Fruit fly (Drosophila melanogaster) whole organism, embryonic: ENCODE data around the gene CG1979.

Experiments
- Abd-B ChIP-seq: fragments of 200-800 bp; sonication (Bioruptor generic); optimal IDR thresholded peaks from 2 replicates; lab custom pipeline; 2018; ENCODE audit warnings: missing biosample characterization, mild to moderate bottlenecking, missing genetic modification characterization, moderate library complexity
- CG10147 ChIP-seq: fragments of 200-800 bp; sonication (Bioruptor generic); optimal IDR thresholded peaks from 2 replicates; lab custom pipeline; 2019; ENCODE audit warnings: missing biosample characterization, mild to moderate bottlenecking, missing genetic modification characterization, moderate library complexity
- CG10209 ChIP-seq: fragments of 200-800 bp; sonication (Bioruptor generic); optimal IDR thresholded peaks from 3 replicates; lab custom pipeline; 2017; ENCODE audit warnings: missing biosample characterization, mild to moderate bottlenecking, missing genetic modification characterization, missing genetic modification reagents
- CG12236 ChIP-seq: fragments of 200-800 bp; sonication (Bioruptor generic); optimal IDR thresholded peaks from 2 replicates; lab custom pipeline; 2016; ENCODE audit warnings: missing biosample characterization, missing genetic modification characterization
- CG12659 ChIP-seq: fragments of 200-800 bp; sonication (Bioruptor generic); optimal IDR thresholded peaks from 3 replicates; lab custom pipeline; 2017; ENCODE audit warnings: mild to moderate bottlenecking, missing biosample characterization, missing genetic modification reagents, missing genetic modification characterization
- CG13624 ChIP-seq: fragments of 200-800 bp; sonication (Bioruptor generic); optimal IDR thresholded peaks from 2 replicates; lab custom pipeline; 2016; ENCODE audit warnings: missing biosample characterization, missing genetic modification characterization
- CG15479 ChIP-seq: fragments of 200-800 bp; sonication (Bioruptor generic); optimal IDR thresholded peaks from 3 replicates; lab custom pipeline; 2019; ENCODE audit warnings: missing biosample characterization, mild to moderate bottlenecking, missing genetic modification characterization, moderate library complexity
- CG1647 ChIP-seq: fragments of 200-800 bp; sonication (Bioruptor generic); optimal IDR thresholded peaks from 3 replicates; lab custom pipeline; 2016; ENCODE audit warnings: missing biosample characterization, missing genetic modification characterization
- CG17328 ChIP-seq: fragments of 200-800 bp; sonication (Bioruptor generic); IDR thresholded peaks from 2 replicates; pipeline ENCODE4 v1.3.6; 2022; ENCODE audit warnings: missing biosample characterization, missing genetic modification characterization
- CG18011 ChIP-seq: fragments of 200-800 bp; sonication (Bioruptor generic); optimal IDR thresholded peaks from 2 replicates; lab custom pipeline; 2017; ENCODE audit warnings: missing biosample characterization, missing genetic modification characterization, mild to moderate bottlenecking, moderate library complexity, missing genotype
- CG33213 ChIP-seq: fragments of 200-800 bp; sonication (Bioruptor generic); optimal IDR thresholded peaks from 3 replicates; lab custom pipeline; 2016; ENCODE audit warnings: missing biosample characterization, missing genetic modification characterization
- CG4854 ChIP-seq: fragments of 200-800 bp; sonication (Bioruptor generic); optimal IDR thresholded peaks from 2 replicates; lab custom pipeline; 2016; ENCODE audit warnings: missing biosample characterization, missing genetic modification characterization, inconsistent platforms
- CG7271 ChIP-seq: fragments of 200-800 bp; sonication (Bioruptor generic); optimal IDR thresholded peaks from 2 replicates; lab custom pipeline; 2018; ENCODE audit warnings: missing biosample characterization, mild to moderate bottlenecking, missing genetic modification characterization, moderate library complexity
- CHES-1-like ChIP-seq: fragments of 200-800 bp; sonication (Bioruptor generic); optimal IDR thresholded peaks from 2 replicates; lab custom pipeline; 2016; ENCODE audit warnings: missing biosample characterization, missing genetic modification characterization
- CTCF ChIP-seq: fragments of 200-800 bp; sonication (Bioruptor generic); optimal IDR thresholded peaks from 2 replicates; lab custom pipeline; 2017; ENCODE audit warnings: missing biosample characterization, mild to moderate bottlenecking, missing genetic modification characterization, moderate library complexity
- E2f1 ChIP-seq: fragments of 200-800 bp; sonication (Bioruptor generic); IDR thresholded peaks from 2 replicates; pipeline ENCODE4 v1.3.6; 2022; ENCODE audit warnings: missing biosample characterization, missing genetic modification characterization
- Ets65A ChIP-seq: fragments of 200-800 bp; sonication (Bioruptor generic); peaks from one replicate; lab custom pipeline; 2016; ENCODE audit warnings: missing biosample characterization, missing genetic modification characterization
- Gsc ChIP-seq: fragments of 200-800 bp; sonication (Bioruptor generic); IDR thresholded peaks from 2 replicates; pipeline ENCODE4 v1.3.6; 2022; ENCODE audit warnings: missing biosample characterization, missing genetic modification characterization
- Gug ChIP-seq: fragments of 200-800 bp; sonication (Bioruptor generic); IDR thresholded peaks from 4 replicates; pipeline ENCODE4 v1.3.6; 2022; ENCODE audit warnings: missing biosample characterization, missing genetic modification characterization
- Jarid2 ChIP-seq: fragments of 200-800 bp; sonication (Bioruptor generic); optimal IDR thresholded peaks from 3 replicates; lab custom pipeline; 2017; ENCODE audit warnings: mild to moderate bottlenecking, missing biosample characterization, missing genetic modification reagents, missing genetic modification characterization
- Opbp ChIP-seq: fragments of 200-800 bp; sonication (Bioruptor generic); IDR thresholded peaks from 3 replicates; pipeline ENCODE4 v1.3.6; 2022; ENCODE audit warnings: missing biosample characterization, missing genetic modification characterization; ENCODE audit not compliant: partially characterized antibody
- Side ChIP-seq: fragments of 200-800 bp; sonication (Bioruptor generic); optimal IDR thresholded peaks from 2 replicates; lab custom pipeline; 2016; ENCODE audit warnings: missing biosample characterization, missing genetic modification characterization
- abd-A ChIP-seq: fragments of 200-800 bp; sonication (Bioruptor generic); optimal IDR thresholded peaks from 3 replicates; lab custom pipeline; 2019; ENCODE audit warnings: missing biosample characterization, mild to moderate bottlenecking, missing genetic modification characterization, moderate library complexity
- ap ChIP-seq: fragments of 200-800 bp; sonication (Bioruptor generic); IDR thresholded peaks from 2 replicates; pipeline ENCODE4 v1.3.6; 2022; ENCODE audit warnings: missing biosample characterization, missing genetic modification characterization
- bsh ChIP-seq, 2 experiments: fragments of 200-800 bp; sonication (Bioruptor generic); optimal IDR thresholded peaks; 2 replicates each; lab custom pipeline; 2017 to 2018; ENCODE audit warnings: mild to moderate bottlenecking in 2 of 2, missing biosample characterization in 2 of 2, missing genetic modification characterization in 2 of 2, moderate library complexity in 1 of 2
- cad ChIP-seq: fragments of >200 bp; optimal IDR thresholded peaks from 2 replicates; lab custom pipeline; 2017; ENCODE audit warnings: missing biosample characterization, missing genetic modification characterization
- cg ChIP-seq: fragments of 200-800 bp; sonication (Bioruptor generic); optimal IDR thresholded peaks from 3 replicates; lab custom pipeline; 2019; ENCODE audit warnings: missing biosample characterization, mild to moderate bottlenecking, missing genetic modification characterization, moderate library complexity
- chinmo ChIP-seq: fragments of 200-800 bp; sonication (Bioruptor generic); IDR thresholded peaks from 4 replicates; pipeline ENCODE4 v1.3.6; 2022; ENCODE audit warnings: missing biosample characterization, missing genetic modification characterization; ENCODE audit not compliant: partially characterized antibody
- ci ChIP-seq: fragments of 200-800 bp; sonication (Bioruptor generic); IDR thresholded peaks from 3 replicates; pipeline ENCODE4 v1.3.6; 2022; ENCODE audit warnings: missing biosample characterization, missing genetic modification characterization
- dati ChIP-seq: fragments of 200-800 bp; sonication (Bioruptor generic); IDR thresholded peaks from 2 replicates; pipeline ENCODE4 v1.3.6; 2022; ENCODE audit warnings: missing biosample characterization, missing genetic modification characterization
- eyg ChIP-seq: fragments of 200-800 bp; sonication (Bioruptor generic); optimal IDR thresholded peaks from 3 replicates; lab custom pipeline; 2016; ENCODE audit warnings: missing biosample characterization, missing genetic modification characterization
- gro ChIP-seq: fragments of 200-800 bp; sonication (Bioruptor generic); optimal IDR thresholded peaks from 2 replicates; lab custom pipeline; 2016; ENCODE audit warnings: missing biosample characterization, missing genetic modification characterization
- gsb-n ChIP-seq: fragments of 200-800 bp; sonication (Bioruptor generic); optimal IDR thresholded peaks from 3 replicates; lab custom pipeline; 2018; ENCODE audit warnings: missing biosample characterization, mild to moderate bottlenecking, missing genetic modification characterization
- inv ChIP-seq: fragments of 200-800 bp; sonication (Bioruptor generic); IDR thresholded peaks from 2 replicates; pipeline ENCODE4 v1.3.6; 2022; ENCODE audit warnings: missing biosample characterization, missing genetic modification characterization; ENCODE audit not compliant: partially characterized antibody
- jumu ChIP-seq: fragments of 200-800 bp; sonication (Bioruptor generic); optimal IDR thresholded peaks from 3 replicates; lab custom pipeline; 2016; ENCODE audit warnings: missing biosample characterization, missing genetic modification characterization
- lab ChIP-seq: fragments of 200-800 bp; sonication (Bioruptor generic); optimal IDR thresholded peaks from 3 replicates; lab custom pipeline; 2017; ENCODE audit warnings: missing biosample characterization, missing genetic modification characterization, mild to moderate bottlenecking, moderate library complexity, missing genetic modification reagents
- lbe ChIP-seq: fragments of 200-800 bp; sonication (Bioruptor generic); optimal IDR thresholded peaks from 2 replicates; lab custom pipeline; 2016; ENCODE audit warnings: missing biosample characterization, mild to moderate bottlenecking, missing genetic modification characterization
- lov ChIP-seq, 2 experiments: fragments of 200-800 bp in 1 of 2; fragments of >200 bp in 1 of 2; sonication (Bioruptor generic) in 1 of 2; IDR thresholded peaks in 1 of 2; optimal IDR thresholded peaks in 1 of 2; 2 replicates in 1 of 2; 3 replicates in 1 of 2; pipeline versions ENCODE4 v1.3.6 to Lab custom; 2017 to 2022; ENCODE audit warnings: missing biosample characterization in 1 of 2, missing genetic modification characterization in 1 of 2
- maf-S ChIP-seq: fragments of 200-800 bp; sonication (Bioruptor generic); optimal IDR thresholded peaks from 2 replicates; lab custom pipeline; 2016; ENCODE audit warnings: missing biosample characterization, missing genetic modification characterization
- repo ChIP-seq: fragments of 200-800 bp; sonication (Bioruptor generic); optimal IDR thresholded peaks from 2 replicates; lab custom pipeline; 2016; ENCODE audit warnings: missing biosample characterization, missing genetic modification characterization
- scrt ChIP-seq: fragments of 200-800 bp; sonication (Bioruptor generic); optimal IDR thresholded peaks from 2 replicates; lab custom pipeline; 2018; ENCODE audit warnings: missing biosample characterization, mild to moderate bottlenecking, missing genetic modification characterization, moderate library complexity
- sd ChIP-seq: fragments of 200-800 bp; sonication (Bioruptor generic); optimal IDR thresholded peaks from 3 replicates; lab custom pipeline; 2018; ENCODE audit warnings: missing biosample characterization, mild to moderate bottlenecking, missing genetic modification characterization, moderate library complexity
- sens ChIP-seq: fragments of 200-800 bp; sonication (Bioruptor generic); peaks from one replicate; lab custom pipeline; 2016; ENCODE audit warnings: missing biosample characterization, missing genetic modification characterization
- slou ChIP-seq: fragments of 200-800 bp; sonication (Bioruptor generic); optimal IDR thresholded peaks from 3 replicates; lab custom pipeline; 2016; ENCODE audit warnings: missing biosample characterization, missing genetic modification characterization
- toy ChIP-seq: fragments of 200-800 bp; sonication (Bioruptor generic); IDR thresholded peaks from 2 replicates; pipeline ENCODE4 v1.3.6; 2022; ENCODE audit warnings: missing biosample characterization, missing genetic modification characterization
- ttk ChIP-seq: fragments of 200-800 bp; sonication (Bioruptor generic); IDR thresholded peaks from 2 replicates; pipeline ENCODE4 v2.1.2; 2022; ENCODE audit warnings: missing biosample characterization, missing genetic modification characterization
- twi ChIP-seq: fragments of 200-800 bp; optimal IDR thresholded peaks from 2 replicates; lab custom pipeline; 2019; ENCODE audit warnings: missing biosample characterization, mild to moderate bottlenecking, missing genetic modification characterization, moderate library complexity

The CG1979 gene

dm6 chr3R:7024574-7024973 is 29.8 kb upstream of the CG1979 start (continued):
- TF ChIP-seq Gug (GFP tag; lab: Robert Waterston, UW) (no peak), gro (GFP tag; lab: Kevin White, UChicago) (no peak), CG4854 (GFP tag; lab: Kevin White, UChicago) (no peak), Side (GFP tag; lab: Kevin White, UChicago) (no peak), CHES-1-like (GFP tag; lab: Kevin White, UChicago) (no peak), Gsc (GFP tag; lab: Robert Waterston, UW) (no peak), CG12236 (GFP tag; lab: Kevin White, UChicago) (no peak), sens (GFP tag; lab: Kevin White, UChicago) (peak; percentile 72), CG33213 (GFP tag; lab: Kevin White, UChicago) (no peak), lbe (GFP tag; lab: Kevin White, UChicago) (peak; percentile 60), ci (GFP tag; lab: Robert Waterston, UW) (no peak), sd (no peak), inv (GFP tag; lab: Robert Waterston, UW) (no peak), bsh (GFP tag; optimal IDR thresholded peaks at IDR 0.05; lab: Kevin White, UChicago) (peak in 1 of 2 experiments; percentile 88), Ets65A (GFP tag; lab: Kevin White, UChicago) (peak; percentile 64), CG17328 (GFP tag; lab: Robert Waterston, UW) (0 out of 2 replicates have a peak, but pooled peaks have one; percentile 29), lov (optimal IDR thresholded peaks at IDR 0.05; lab: Kevin White, UChicago) (no peak), lov (GFP tag; IDR thresholded peaks at IDR 0.05; lab: Robert Waterston, UW) (no peak), twi (tag; lab: Kevin White, UChicago) (no peak), lab (GFP tag; lab: Kevin White, UChicago) (no peak), Opbp (no peak), toy (GFP tag; lab: Robert Waterston, UW) (no peak), CG7271 (tag; lab: Kevin White, UChicago) (no peak)

DNA sequence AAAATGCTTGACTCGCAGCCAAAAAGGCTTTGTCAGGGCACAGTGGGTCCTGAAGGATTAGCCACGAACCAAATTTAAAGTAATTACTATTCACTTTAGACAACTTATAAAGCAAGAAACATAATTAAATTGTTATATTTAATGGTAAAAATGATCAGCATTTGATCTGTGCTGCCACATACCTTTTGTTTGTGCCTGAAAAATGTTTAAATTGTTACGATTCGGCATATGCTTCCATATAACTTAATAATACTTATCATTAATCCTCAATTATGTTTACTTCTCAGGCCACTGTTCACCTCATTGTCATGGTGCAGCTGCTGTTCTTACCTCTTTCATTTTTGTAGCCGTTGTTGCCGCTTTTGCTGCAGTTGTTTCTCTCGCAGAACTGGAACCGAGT is 29.1 kb upstream of the CG1979 start:
- no peak for TF ChIP-seq CG10209 (GFP tag; lab: Kevin White, UChicago)
- no peak for TF ChIP-seq jumu (GFP tag; lab: Kevin White, UChicago)
- peak in 1 of 2 experiments; percentile 1 for TF ChIP-seq bsh (GFP tag; optimal IDR thresholded peaks at IDR 0.05; lab: Kevin White, UChicago)
- TF ChIP-seq maf-S (GFP tag; lab: Kevin White, UChicago), result no peak

- TF ChIP-seq scrt (GFP tag; lab: Kevin White, UChicago) (peak; percentile 96), cad (GFP tag; lab: Kevin White, UChicago) (peak; percentile 79), ap (GFP tag; lab: Robert Waterston, UW) (no peak), CG7271 (tag; lab: Kevin White, UChicago) (peak; percentile 28), repo (GFP tag; lab: Kevin White, UChicago) (no peak), Abd-B (GFP tag; lab: Kevin White, UChicago) (peak; percentile 6), abd-A (peak; percentile 85)
These were observed 25.8 kb upstream of the CG1979 start for dm6 chr3R:7028554-7028953.

DNA sequence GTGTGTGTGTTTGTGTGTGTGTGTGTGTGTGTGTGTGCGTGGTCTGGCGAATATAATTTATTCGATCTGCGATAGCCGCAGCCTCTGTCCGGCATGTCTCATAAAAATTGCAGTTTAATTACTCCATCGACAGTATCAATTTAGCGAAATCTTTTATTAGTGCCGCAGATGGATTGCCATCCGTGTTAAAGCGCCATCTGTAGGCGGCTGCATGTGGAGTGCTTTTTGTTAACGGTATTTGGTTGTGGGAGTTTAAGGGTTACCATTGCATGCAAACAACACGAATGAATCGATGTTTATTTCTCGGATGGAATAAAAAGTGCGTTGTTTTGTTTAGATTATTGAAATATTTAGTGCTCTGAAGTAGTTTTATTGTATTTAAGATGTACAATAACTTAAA is 25.0 kb upstream of the CG1979 start:
- TF ChIP-seq slou (GFP tag; lab: Kevin White, UChicago) (no peak), dati (GFP tag; lab: Robert Waterston, UW) (no peak), cg (GFP tag; lab: Kevin White, UChicago) (peak; percentile 3), abd-A (no peak), gsb-n (no peak), CG12659 (GFP tag; lab: Kevin White, UChicago) (no peak), CG1647 (GFP tag; lab: Kevin White, UChicago) (no peak), CG18011 (no peak), ttk (no peak), CG13624 (GFP tag; lab: Kevin White, UChicago) (no peak), eyg (GFP tag; lab: Kevin White, UChicago) (no peak), CTCF (GFP tag; lab: Kevin White, UChicago) (peak; percentile 84), Jarid2 (GFP tag; lab: Kevin White, UChicago) (no peak), chinmo (GFP tag; lab: Robert Waterston, UW) (no peak), CG10147 (GFP tag; lab: Kevin White, UChicago) (no peak), E2f1 (GFP tag; lab: Robert Waterston, UW) (no peak), CG15479 (GFP tag; lab: Kevin White, UChicago) (peak; percentile 33)
